Fruit fly (Drosophila melanogaster): ENCODE data around the gene Hex-t1.

dm6 chr3R:26496356-26496755 lies 47.5 kb downstream of the Hex-t1 start:
- TF ChIP-seq CG1620 (GFP tag; optimal IDR thresholded peaks at IDR 0.05): no peak
- no peak for TF ChIP-seq bab1 (GFP tag; optimal IDR thresholded peaks at IDR 0.05)
- no peak for TF ChIP-seq ovo (GFP tag; optimal IDR thresholded peaks at IDR 0.05)
- TF ChIP-seq cnc (optimal IDR thresholded peaks at IDR 0.05): no peak
- no peak for TF ChIP-seq Mnt (GFP tag; optimal IDR thresholded peaks at IDR 0.05)
- no peak for TF ChIP-seq CG14711 (tag; optimal IDR thresholded peaks at IDR 0.05)
- no peak for TF ChIP-seq Clk (GFP tag; optimal IDR thresholded peaks at IDR 0.05)
- no peak for TF ChIP-seq CG7045 (GFP tag; optimal IDR thresholded peaks at IDR 0.05)
- no peak for TF ChIP-seq Hr96 (GFP tag; optimal IDR thresholded peaks at IDR 0.05)
- peak; percentile 1 for TF ChIP-seq kay (GFP tag; ENCODE audit: borderline replicate concordance)
- TF ChIP-seq cic (GFP tag; optimal IDR thresholded peaks at IDR 0.05): no peak
- no peak for TF ChIP-seq CG33017 (tag; optimal IDR thresholded peaks at IDR 0.05)
- TF ChIP-seq CG7101 (tag; optimal IDR thresholded peaks at IDR 0.05): no peak
